Worm (Caenorhabditis elegans) whole organism, L2 larva: ENCODE results near the gene cpna-5.

Experiments used
- C34F6.9 ChIP-seq: fragments of 150-350 bp; optimal IDR thresholded peaks from 2 replicates; lab custom pipeline; 2014; ENCODE audit warnings: missing biosample characterization, missing genetic modification characterization
- F13H6.1 ChIP-seq: sonication (generic microtip); optimal IDR thresholded peaks from 2 replicates; lab custom pipeline; 2016; ENCODE audit warnings: missing genetic modification characterization, missing compliant biosample characterization
- R02D3.7 ChIP-seq: fragments of 150-350 bp; optimal IDR thresholded peaks from 2 replicates; lab custom pipeline; 2014; ENCODE audit warnings: missing biosample characterization, missing genetic modification characterization
- Y55F3AM.14 ChIP-seq: fragments of 200-800 bp; sonication (Bioruptor generic); optimal IDR thresholded peaks from 2 replicates; lab custom pipeline; 2018; ENCODE audit warnings: mild to moderate bottlenecking, missing genetic modification characterization, missing compliant biosample characterization
- ZK546.5 ChIP-seq: sonication (generic microtip); optimal IDR thresholded peaks from 2 replicates; lab custom pipeline; 2017; ENCODE audit warnings: missing biosample characterization, missing genetic modification characterization
- alr-1 ChIP-seq: fragments of 150-350 bp; optimal IDR thresholded peaks from 2 replicates; lab custom pipeline; 2014; ENCODE audit warnings: missing biosample characterization, missing genetic modification characterization
- aly-2 ChIP-seq: fragments of 150-350 bp; optimal IDR thresholded peaks from 2 replicates; lab custom pipeline; 2014; ENCODE audit warnings: missing biosample characterization, missing genetic modification characterization
- ama-1 ChIP-seq: fragments of 150-350 bp; optimal IDR thresholded peaks from 2 replicates; lab custom pipeline; 2018; ENCODE audit warnings: inconsistent platforms
- blmp-1 ChIP-seq: sonication (generic microtip); optimal IDR thresholded peaks from 2 replicates; lab custom pipeline; 2017; ENCODE audit warnings: missing genetic modification characterization, mild to moderate bottlenecking, missing compliant biosample characterization, antibody characterized with exemption, moderate library complexity; ENCODE audit not compliant: insufficient read depth
- ceh-16 ChIP-seq: fragments of 150-350 bp; optimal IDR thresholded peaks from 2 replicates; lab custom pipeline; 2014; ENCODE audit warnings: missing biosample characterization, missing genetic modification characterization
- ceh-82 ChIP-seq: fragments of 150-350 bp; optimal IDR thresholded peaks from 2 replicates; lab custom pipeline; 2014; ENCODE audit warnings: missing biosample characterization, missing genetic modification characterization
- crh-2 ChIP-seq: sonication (generic microtip); optimal IDR thresholded peaks from 2 replicates; lab custom pipeline; 2017; ENCODE audit warnings: missing biosample characterization, missing genetic modification characterization
- dmd-4 ChIP-seq: sonication (generic microtip); optimal IDR thresholded peaks from 2 replicates; lab custom pipeline; 2017; ENCODE audit warnings: missing biosample characterization, missing genetic modification characterization
- egl-27 ChIP-seq: sonication (generic microtip); optimal IDR thresholded peaks from 3 replicates; lab custom pipeline; 2017; ENCODE audit warnings: missing biosample characterization, missing genetic modification reagents, missing genetic modification characterization
- elt-1 ChIP-seq: fragments of 150-350 bp; optimal IDR thresholded peaks from 2 replicates; lab custom pipeline; 2014; ENCODE audit warnings: missing biosample characterization, missing genetic modification characterization
- elt-3 ChIP-seq: sonication (generic microtip); optimal IDR thresholded peaks from 2 replicates; lab custom pipeline; 2017; ENCODE audit warnings: missing biosample characterization, missing genetic modification characterization
- fos-1 ChIP-seq: fragments of 150-350 bp; optimal IDR thresholded peaks from 2 replicates; lab custom pipeline; 2014; ENCODE audit warnings: missing biosample characterization, missing genetic modification characterization
- gmeb-1 ChIP-seq: fragments of 150-350 bp; optimal IDR thresholded peaks from 2 replicates; lab custom pipeline; 2014; ENCODE audit warnings: missing biosample characterization, missing genetic modification characterization
- lin-11 ChIP-seq: fragments of 150-350 bp; sonication (generic microtip); optimal IDR thresholded peaks from 2 replicates; lab custom pipeline; 2014; ENCODE audit warnings: missing biosample characterization, missing genetic modification characterization, inconsistent platforms, mixed read lengths
- lin-13 ChIP-seq: fragments of 150-350 bp; optimal IDR thresholded peaks from 2 replicates; lab custom pipeline; 2014; ENCODE audit warnings: missing biosample characterization, missing genetic modification reagents, missing genetic modification characterization
- lin-39 ChIP-seq: fragments of 150-350 bp; optimal IDR thresholded peaks from 2 replicates; lab custom pipeline; 2014; ENCODE audit warnings: missing biosample characterization, missing genetic modification reagents, missing genetic modification characterization
- lsy-2 ChIP-seq, 2 experiments: fragments of 150-350 bp in 1 of 2; sonication (generic microtip) in 1 of 2; optimal IDR thresholded peaks; 2 replicates each; lab custom pipeline; 2014 to 2017; ENCODE audit warnings: missing biosample characterization in 2 of 2, missing genetic modification characterization in 2 of 2
- mab-5 ChIP-seq: fragments of 150-350 bp; optimal IDR thresholded peaks from 2 replicates; lab custom pipeline; 2014; ENCODE audit warnings: missing biosample characterization, missing genetic modification characterization
- mbf-1 ChIP-seq: sonication (generic microtip); optimal IDR thresholded peaks from 2 replicates; lab custom pipeline; 2017; ENCODE audit warnings: missing biosample characterization, missing genetic modification characterization
- mdl-1 ChIP-seq, 2 experiments: fragments of 150-350 bp in 1 of 2; sonication (generic microtip) in 1 of 2; optimal IDR thresholded peaks; 2 replicates each; lab custom pipeline; 2017; ENCODE audit warnings: missing biosample characterization in 2 of 2, missing genetic modification characterization in 2 of 2
- nhr-10 ChIP-seq: sonication (generic microtip); optimal IDR thresholded peaks from 2 replicates; lab custom pipeline; 2017; ENCODE audit warnings: missing biosample characterization, missing genetic modification characterization
- nhr-11 ChIP-seq: fragments of 150-350 bp; optimal IDR thresholded peaks from 2 replicates; lab custom pipeline; 2014; ENCODE audit warnings: missing biosample characterization, missing genetic modification characterization
- nhr-12 ChIP-seq: fragments of 150-350 bp; optimal IDR thresholded peaks from 2 replicates; lab custom pipeline; 2014; ENCODE audit warnings: missing biosample characterization, missing genetic modification characterization
- nhr-129 ChIP-seq: fragments of 150-350 bp; optimal IDR thresholded peaks from 2 replicates; lab custom pipeline; 2014; ENCODE audit warnings: missing biosample characterization, missing genetic modification characterization
- nhr-21 ChIP-seq: fragments of 150-350 bp; optimal IDR thresholded peaks from 2 replicates; lab custom pipeline; 2014; ENCODE audit warnings: missing biosample characterization, missing genetic modification characterization
- nhr-23 ChIP-seq: fragments of 150-350 bp; optimal IDR thresholded peaks from 2 replicates; lab custom pipeline; 2014; ENCODE audit warnings: missing biosample characterization, missing genetic modification reagents, missing genetic modification characterization
- nhr-237 ChIP-seq: fragments of 150-350 bp; optimal IDR thresholded peaks from 2 replicates; lab custom pipeline; 2014; ENCODE audit warnings: missing biosample characterization, missing genetic modification characterization
- nhr-25 ChIP-seq: fragments of 150-350 bp; sonication (generic microtip); optimal IDR thresholded peaks from 3 replicates; lab custom pipeline; 2014; ENCODE audit warnings: missing biosample characterization, missing genetic modification characterization
- nhr-6 ChIP-seq: fragments of 150-350 bp; optimal IDR thresholded peaks from 2 replicates; lab custom pipeline; 2014; ENCODE audit warnings: missing biosample characterization, missing genetic modification characterization
- nhr-77 ChIP-seq: fragments of 150-350 bp; optimal IDR thresholded peaks from 2 replicates; lab custom pipeline; 2014; ENCODE audit warnings: missing biosample characterization, missing genetic modification characterization
- peb-1 ChIP-seq: fragments of 150-350 bp; optimal IDR thresholded peaks from 2 replicates; lab custom pipeline; 2014; ENCODE audit warnings: missing biosample characterization, missing genetic modification characterization
- sem-4 ChIP-seq: fragments of 150-350 bp; optimal IDR thresholded peaks from 2 replicates; lab custom pipeline; 2014; ENCODE audit warnings: missing biosample characterization, missing genetic modification reagents, missing genetic modification characterization
- skn-1 ChIP-seq: sonication (generic microtip); optimal IDR thresholded peaks from 2 replicates; lab custom pipeline; 2017; ENCODE audit warnings: missing biosample characterization, missing genetic modification characterization
- sma-3 ChIP-seq: sonication (generic microtip); optimal IDR thresholded peaks from 2 replicates; lab custom pipeline; 2016; ENCODE audit warnings: missing genetic modification reagents, missing genetic modification characterization, missing compliant biosample characterization
- sma-9 ChIP-seq, 2 experiments: fragments of 150-350 bp in 1 of 2; sonication (generic microtip) in 1 of 2; optimal IDR thresholded peaks; 2 replicates each; lab custom pipeline; 2014 to 2016; ENCODE audit warnings: missing genetic modification characterization in 2 of 2, mild to moderate bottlenecking in 1 of 2, missing biosample characterization in 1 of 2, missing compliant biosample characterization in 1 of 2, missing genetic modification reagents in 1 of 2, moderate library complexity in 1 of 2
- snpc-4 ChIP-seq: fragments of 150-350 bp; optimal IDR thresholded peaks from 2 replicates; lab custom pipeline; 2014; ENCODE audit warnings: missing biosample characterization, missing genetic modification characterization
- unc-39 ChIP-seq: fragments of 150-350 bp; optimal IDR thresholded peaks from 2 replicates; lab custom pipeline; 2014; ENCODE audit warnings: missing biosample characterization, missing genetic modification characterization
- unc-55 ChIP-seq: fragments of 150-350 bp; sonication (generic microtip); optimal IDR thresholded peaks from 3 replicates; lab custom pipeline; 2014; ENCODE audit warnings: missing biosample characterization, missing genetic modification reagents, missing genetic modification characterization
- unc-62 ChIP-seq: fragments of 150-350 bp; optimal IDR thresholded peaks from 2 replicates; lab custom pipeline; 2014; ENCODE audit warnings: missing biosample characterization, missing genetic modification reagents, missing genetic modification characterization
- zag-1 ChIP-seq: fragments of 150-350 bp; optimal IDR thresholded peaks from 2 replicates; lab custom pipeline; 2014; ENCODE audit warnings: missing biosample characterization, missing genetic modification characterization
- ztf-1 ChIP-seq: fragments of 200-800 bp; sonication (Bioruptor generic); conservative IDR thresholded peaks from 2 replicates; pipeline ENCODE4 v1.3.6; 2022; ENCODE audit warnings: missing genetic modification characterization, missing compliant biosample characterization
- ztf-11 ChIP-seq: sonication (generic microtip); optimal IDR thresholded peaks from 2 replicates; lab custom pipeline; 2017; ENCODE audit warnings: missing biosample characterization, missing genetic modification characterization
- ztf-4 ChIP-seq: fragments of 150-350 bp; optimal IDR thresholded peaks from 2 replicates; lab custom pipeline; 2014; ENCODE audit warnings: missing biosample characterization, missing genetic modification characterization

cpna-5 gene

DNA sequence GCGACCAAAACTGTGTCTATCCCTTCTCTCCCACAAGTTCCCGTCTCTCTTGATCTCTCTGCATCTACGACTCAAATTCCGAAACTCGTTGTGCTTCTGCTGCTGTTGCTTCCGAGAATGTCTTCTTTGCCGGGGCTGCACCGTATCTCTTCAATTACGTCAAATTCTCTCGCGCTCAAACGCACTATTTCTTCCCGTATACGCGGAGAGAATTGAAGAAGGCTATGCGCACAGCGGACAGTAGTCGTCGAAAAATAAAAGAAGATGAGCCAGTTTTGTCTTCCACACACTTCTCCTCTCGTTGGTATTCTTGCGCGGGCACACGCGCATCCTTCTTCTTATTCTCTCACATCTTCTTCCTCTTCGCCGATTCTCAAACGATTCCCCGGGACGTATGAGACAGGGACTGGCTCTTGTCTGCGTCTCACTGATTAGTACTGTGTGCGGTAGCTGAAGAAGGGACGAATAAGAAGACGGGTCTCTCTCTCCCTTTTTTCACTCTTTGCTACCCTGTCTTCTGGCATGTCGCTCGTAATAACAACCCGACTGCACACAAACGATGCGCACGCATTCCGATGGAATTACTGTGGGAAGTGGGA, 42.0 kb downstream of the cpna-5 start:
- TF ChIP-seq blmp-1 (tag; lab: Kevin White, UChicago) (no peak), F13H6.1 (tag; lab: Kevin White, UChicago) (no peak), nhr-21 (tag; lab: Kevin White, UChicago) (no peak), mdl-1 (tag; optimal IDR thresholded peaks at IDR 0.05; lab: Kevin White, UChicago) (peak in 1 of 2 experiments; percentile 11), dmd-4 (no peak), peb-1 (tag; lab: Kevin White, UChicago) (no peak), egl-27 (tag; lab: Kevin White, UChicago) (peak; percentile 16), zag-1 (tag; lab: Kevin White, UChicago) (no peak), nhr-129 (peak; percentile 41), R02D3.7 (no peak), nhr-25 (tag; lab: Kevin White, UChicago) (peak; percentile 33), sma-3 (GFP tag; lab: Kevin White, UChicago) (peak; percentile 34), unc-55 (GFP tag; lab: Kevin White, UChicago) (peak; percentile 58), lin-39 (no peak), crh-2 (tag; lab: Kevin White, UChicago) (no peak), nhr-6 (no peak), alr-1 (tag; lab: Kevin White, UChicago) (no peak), snpc-4 (tag; lab: Kevin White, UChicago) (no peak), lin-13 (GFP tag; lab: Kevin White, UChicago) (no peak), gmeb-1 (no peak), unc-62 (GFP tag; lab: Kevin White, UChicago) (no peak), ZK546.5 (tag; lab: Kevin White, UChicago) (no peak), ztf-1 (GFP tag; lab: Robert Waterston, UW) (no peak), mbf-1 (tag; lab: Kevin White, UChicago) (no peak), nhr-237 (tag; lab: Kevin White, UChicago) (no peak), fos-1 (tag; lab: Kevin White, UChicago) (no peak), C34F6.9 (tag; lab: Kevin White, UChicago) (peak; percentile 0), aly-2 (no peak), ama-1 (lab: Kevin White, UChicago) (no peak), ztf-4 (tag; lab: Kevin White, UChicago) (no peak), lsy-2 (tag; optimal IDR thresholded peaks at IDR 0.05; lab: Kevin White, UChicago) (peak in 1 of 2 experiments; percentile 6), ceh-82 (tag; lab: Kevin White, UChicago) (no peak), lin-11 (tag; lab: Kevin White, UChicago) (no peak), elt-1 (tag; lab: Kevin White, UChicago) (no peak), Y55F3AM.14 (GFP tag; lab: Kevin White, UChicago) (no peak), nhr-23 (no peak), skn-1 (no peak), nhr-10 (tag; lab: Kevin White, UChicago) (no peak), nhr-77 (no peak), nhr-11 (tag; lab: Kevin White, UChicago) (no peak), sem-4 (tag; lab: Kevin White, UChicago) (no peak), ceh-16 (tag; lab: Kevin White, UChicago) (peak; percentile 5), mab-5 (no peak), ztf-11 (no peak), unc-39 (tag; lab: Kevin White, UChicago) (no peak), nhr-12 (no peak), sma-9 (GFP tag; optimal IDR thresholded peaks at IDR 0.05; lab: Kevin White, UChicago) (no peak), sma-9 (tag; optimal IDR thresholded peaks at IDR 0.05; lab: Kevin White, UChicago) (no peak), elt-3 (tag; lab: Kevin White, UChicago) (no peak)
